Fruit fly (Drosophila melanogaster) whole organism, embryonic: Measurements from ENCODE around the gene CG5966.

ENCODE experiments used
- Aef1 ChIP-seq: fragments of 200-800 bp; sonication (Bioruptor generic); IDR thresholded peaks from 3 replicates; pipeline ENCODE4 v1.3.6; 2022; ENCODE audit warnings: missing biosample characterization, missing genetic modification characterization
- Atf3 ChIP-seq: fragments of 200-800 bp; sonication (Bioruptor generic); optimal IDR thresholded peaks from 3 replicates; lab custom pipeline; 2016; ENCODE audit warnings: missing biosample characterization, missing genetic modification characterization
- CG1024 ChIP-seq: fragments of 200-800 bp; sonication (Bioruptor generic); IDR thresholded peaks from 2 replicates; pipeline ENCODE4 v1.3.6; 2022; ENCODE audit warnings: missing biosample characterization, missing genetic modification characterization
- CG10274 ChIP-seq: fragments of 200-800 bp; sonication (Bioruptor generic); optimal IDR thresholded peaks from 3 replicates; lab custom pipeline; 2017; ENCODE audit warnings: missing biosample characterization, mild to moderate bottlenecking, missing genetic modification characterization
- CG11093 ChIP-seq: fragments of 200-800 bp; sonication (Bioruptor generic); IDR thresholded peaks from 3 replicates; pipeline ENCODE4 v1.3.6; 2022; ENCODE audit warnings: missing biosample characterization, missing genetic modification characterization
- CG11696 ChIP-seq: fragments of 200-800 bp; sonication (Bioruptor generic); IDR thresholded peaks from 2 replicates; pipeline ENCODE4 v1.3.6; 2022; ENCODE audit warnings: missing biosample characterization, missing genetic modification characterization
- CG11723 ChIP-seq: fragments of 200-800 bp; sonication (Bioruptor generic); optimal IDR thresholded peaks from 2 replicates; lab custom pipeline; 2017; ENCODE audit warnings: missing biosample characterization, mild to moderate bottlenecking, missing genetic modification characterization
- CG12219 ChIP-seq: fragments of 200-800 bp; sonication (Bioruptor generic); optimal IDR thresholded peaks from 3 replicates; lab custom pipeline; 2018; ENCODE audit warnings: missing biosample characterization, mild to moderate bottlenecking, missing genetic modification characterization
- CG13123 ChIP-seq: fragments of 200-800 bp; sonication (Bioruptor generic); optimal IDR thresholded peaks from 2 replicates; lab custom pipeline; 2016; ENCODE audit warnings: missing biosample characterization, missing genetic modification characterization
- CG13287 ChIP-seq: fragments of 200-800 bp; sonication (Bioruptor generic); IDR thresholded peaks from 2 replicates; pipeline ENCODE4 v1.3.6; 2022; ENCODE audit warnings: missing biosample characterization, missing genetic modification characterization; ENCODE audit not compliant: partially characterized antibody
- CG14965 ChIP-seq: fragments of 200-800 bp; sonication (Bioruptor generic); optimal IDR thresholded peaks from 2 replicates; lab custom pipeline; 2016; ENCODE audit warnings: missing biosample characterization, missing genetic modification characterization, borderline replicate concordance
- CG15073 ChIP-seq: fragments of 200-800 bp; sonication (Bioruptor generic); optimal IDR thresholded peaks from 2 replicates; lab custom pipeline; 2016; ENCODE audit warnings: missing biosample characterization, missing genetic modification characterization
- CG15479 ChIP-seq: fragments of 200-800 bp; sonication (Bioruptor generic); optimal IDR thresholded peaks from 3 replicates; lab custom pipeline; 2019; ENCODE audit warnings: missing biosample characterization, mild to moderate bottlenecking, missing genetic modification characterization, moderate library complexity
- CG1602 ChIP-seq: fragments of 200-800 bp; sonication (Bioruptor generic); optimal IDR thresholded peaks from 3 replicates; lab custom pipeline; 2016; ENCODE audit warnings: missing biosample characterization, missing genetic modification characterization
- CG17612 ChIP-seq: fragments of 200-800 bp; sonication (Bioruptor generic); IDR thresholded peaks from 2 replicates; pipeline ENCODE4 v1.3.6; 2022; ENCODE audit warnings: missing biosample characterization, missing genetic modification characterization
- CG2199 ChIP-seq: fragments of 200-800 bp; sonication (Bioruptor generic); IDR thresholded peaks from 3 replicates; pipeline ENCODE4 v1.3.6; 2022; ENCODE audit warnings: missing biosample characterization, missing genetic modification characterization
- CG2889 ChIP-seq: fragments of 200-800 bp; sonication (Bioruptor generic); IDR thresholded peaks from 3 replicates; pipeline ENCODE4 v1.3.6; 2022; ENCODE audit warnings: missing biosample characterization, missing genetic modification characterization
- CG32767 ChIP-seq: fragments of 200-800 bp; sonication (Bioruptor generic); IDR thresholded peaks from 2 replicates; pipeline ENCODE4 v1.3.6; 2022; ENCODE audit warnings: missing biosample characterization, missing genetic modification characterization
- CG32772 ChIP-seq: fragments of 200-800 bp; sonication (Bioruptor generic); IDR thresholded peaks from 2 replicates; pipeline ENCODE4 v1.3.6; 2022; ENCODE audit warnings: missing biosample characterization, missing genetic modification characterization
- CG4328 ChIP-seq: fragments of 200-800 bp; sonication (Bioruptor generic); optimal IDR thresholded peaks from 3 replicates; lab custom pipeline; 2017; ENCODE audit warnings: missing biosample characterization, missing genetic modification reagents, missing genetic modification characterization
- CG7372 ChIP-seq: fragments of 200-800 bp; sonication (Bioruptor generic); IDR thresholded peaks from 2 replicates; pipeline ENCODE4 v1.3.6; 2022; ENCODE audit warnings: missing biosample characterization, missing genetic modification characterization
- CG8765 ChIP-seq: fragments of 200-800 bp; sonication (Bioruptor generic); IDR thresholded peaks from 2 replicates; pipeline ENCODE4 v1.3.6; 2022; ENCODE audit warnings: missing biosample characterization, missing genetic modification characterization
- CkIIα-i1 ChIP-seq: fragments of 200-800 bp; sonication (Bioruptor generic); IDR thresholded peaks from 2 replicates; pipeline ENCODE4 v1.3.6; 2022; ENCODE audit warnings: missing biosample characterization, missing genetic modification characterization
- CrebB ChIP-seq: fragments of 200-800 bp; sonication (Bioruptor generic); optimal IDR thresholded peaks from 3 replicates; lab custom pipeline; 2018; ENCODE audit warnings: missing biosample characterization, mild to moderate bottlenecking, missing genetic modification characterization
- Deaf1 ChIP-seq: fragments of 200-800 bp; optimal IDR thresholded peaks from 3 replicates; lab custom pipeline; 2019; ENCODE audit warnings: missing biosample characterization, mild to moderate bottlenecking, missing genetic modification characterization, moderate library complexity
- Doc3 ChIP-seq: fragments of 200-800 bp; sonication (Bioruptor generic); IDR thresholded peaks from 3 replicates; pipeline ENCODE4 v1.3.6; 2022; ENCODE audit warnings: missing biosample characterization, missing genetic modification characterization; ENCODE audit not compliant: partially characterized antibody
- Elba2 ChIP-seq: fragments of 200-800 bp; sonication (Bioruptor generic); optimal IDR thresholded peaks from 3 replicates; lab custom pipeline; 2016; ENCODE audit warnings: missing biosample characterization, missing genetic modification characterization
- Ets65A ChIP-seq: fragments of 200-800 bp; sonication (Bioruptor generic); peaks from one replicate; lab custom pipeline; 2016; ENCODE audit warnings: missing biosample characterization, missing genetic modification characterization
- GATAe ChIP-seq: fragments of 200-800 bp; sonication (Bioruptor generic); conservative IDR thresholded peaks from 2 replicates; pipeline ENCODE4 v1.3.6; 2022; ENCODE audit warnings: missing biosample characterization, missing genetic modification characterization
- Gsc ChIP-seq: fragments of 200-800 bp; sonication (Bioruptor generic); IDR thresholded peaks from 2 replicates; pipeline ENCODE4 v1.3.6; 2022; ENCODE audit warnings: missing biosample characterization, missing genetic modification characterization
- H15 ChIP-seq: fragments of 200-800 bp; sonication (Bioruptor generic); IDR thresholded peaks from 3 replicates; pipeline ENCODE4 v1.3.6; 2022; ENCODE audit warnings: missing biosample characterization, missing genetic modification characterization
- Hand ChIP-seq: fragments of 200-800 bp; sonication (Bioruptor generic); optimal IDR thresholded peaks from 2 replicates; lab custom pipeline; 2017; ENCODE audit warnings: mild to moderate bottlenecking, missing biosample characterization, missing genetic modification reagents, missing genetic modification characterization
- Hey ChIP-seq: fragments of 200-800 bp; sonication (Bioruptor generic); optimal IDR thresholded peaks from 3 replicates; lab custom pipeline; 2018; ENCODE audit warnings: missing biosample characterization, mild to moderate bottlenecking, missing genetic modification characterization
- Hmx ChIP-seq: fragments of 200-800 bp; sonication (Bioruptor generic); optimal IDR thresholded peaks from 2 replicates; lab custom pipeline; 2016; ENCODE audit warnings: missing biosample characterization, missing genetic modification characterization
- Nf-YC ChIP-seq: fragments of 200-800 bp; optimal IDR thresholded peaks from 3 replicates; lab custom pipeline; 2019; ENCODE audit warnings: missing biosample characterization, mild to moderate bottlenecking, missing genetic modification characterization, moderate library complexity
- Rx ChIP-seq: fragments of 200-800 bp; sonication (Bioruptor generic); IDR thresholded peaks from 2 replicates; pipeline ENCODE4 v1.3.6; 2022; ENCODE audit warnings: missing biosample characterization, missing genetic modification characterization
- Vsx1 ChIP-seq: fragments of 200-800 bp; sonication (Bioruptor generic); optimal IDR thresholded peaks from 2 replicates; lab custom pipeline; 2017; ENCODE audit warnings: missing biosample characterization, mild to moderate bottlenecking, missing genetic modification characterization, missing genetic modification reagents
- ac ChIP-seq: fragments of 200-800 bp; sonication (Bioruptor generic); optimal IDR thresholded peaks from 3 replicates; lab custom pipeline; 2017; ENCODE audit warnings: missing biosample characterization, mild to moderate bottlenecking, missing genetic modification characterization
- ase ChIP-seq: fragments of 200-800 bp; sonication (Bioruptor generic); IDR thresholded peaks from 3 replicates; pipeline ENCODE4 v1.3.6; 2022; ENCODE audit warnings: missing biosample characterization, missing genetic modification characterization
- cg ChIP-seq: fragments of 200-800 bp; sonication (Bioruptor generic); optimal IDR thresholded peaks from 3 replicates; lab custom pipeline; 2019; ENCODE audit warnings: missing biosample characterization, mild to moderate bottlenecking, missing genetic modification characterization, moderate library complexity
- crol ChIP-seq: fragments of 200-800 bp; sonication (Bioruptor generic); IDR thresholded peaks from 2 replicates; pipeline ENCODE4 v1.3.6; 2022; ENCODE audit warnings: missing biosample characterization, missing genetic modification characterization
- gcm2 ChIP-seq: fragments of 200-800 bp; sonication (Bioruptor generic); optimal IDR thresholded peaks from 2 replicates; lab custom pipeline; 2016; ENCODE audit warnings: missing biosample characterization, missing genetic modification characterization
- hth ChIP-seq: fragments of >200 bp; optimal IDR thresholded peaks from 2 replicates; lab custom pipeline; 2017; ENCODE audit warnings: inconsistent platforms
- jumu ChIP-seq: fragments of 200-800 bp; sonication (Bioruptor generic); optimal IDR thresholded peaks from 3 replicates; lab custom pipeline; 2016; ENCODE audit warnings: missing biosample characterization, missing genetic modification characterization
- nau ChIP-seq: fragments of 200-800 bp; sonication (Bioruptor generic); optimal IDR thresholded peaks from 3 replicates; lab custom pipeline; 2017; ENCODE audit warnings: missing biosample characterization, mild to moderate bottlenecking, missing genetic modification characterization, missing genetic modification reagents
- onecut ChIP-seq: fragments of 200-800 bp; sonication (Bioruptor generic); IDR thresholded peaks from 2 replicates; pipeline ENCODE4 v1.3.6; 2022; ENCODE audit warnings: missing biosample characterization, missing genetic modification characterization
- pfk ChIP-seq: fragments of 200-800 bp; sonication (Bioruptor generic); optimal IDR thresholded peaks from 2 replicates; lab custom pipeline; 2018; ENCODE audit warnings: missing biosample characterization, mild to moderate bottlenecking, missing genetic modification characterization, moderate library complexity
- sens-2 ChIP-seq: fragments of 200-800 bp; sonication (Bioruptor generic); IDR thresholded peaks from 2 replicates; pipeline ENCODE4 v1.3.6; 2022; ENCODE audit warnings: missing biosample characterization, missing genetic modification characterization
- stc ChIP-seq: fragments of 200-800 bp; sonication (Bioruptor generic); IDR thresholded peaks from 2 replicates; pipeline ENCODE4 v1.3.6; 2022; ENCODE audit warnings: missing biosample characterization, missing genetic modification characterization
- tll ChIP-seq, 2 experiments: fragments of 200-800 bp in 1 of 2; fragments of >200 bp in 1 of 2; sonication (Bioruptor generic) in 1 of 2; optimal IDR thresholded peaks; 2 replicates each; lab custom pipeline; 2017 to 2019; ENCODE audit warnings: missing biosample characterization in 2 of 2, missing genetic modification characterization in 2 of 2, mild to moderate bottlenecking in 1 of 2, moderate library complexity in 1 of 2
- vfl ChIP-seq: fragments of 200-800 bp; sonication (Bioruptor generic); optimal IDR thresholded peaks from 2 replicates; lab custom pipeline; 2016; ENCODE audit warnings: missing biosample characterization, missing genetic modification characterization
- zfh2 ChIP-seq: fragments of 200-800 bp; sonication (Bioruptor generic); optimal IDR thresholded peaks from 2 replicates; lab custom pipeline; 2016; ENCODE audit warnings: missing biosample characterization, missing genetic modification characterization

CG5966 gene

DNA sequence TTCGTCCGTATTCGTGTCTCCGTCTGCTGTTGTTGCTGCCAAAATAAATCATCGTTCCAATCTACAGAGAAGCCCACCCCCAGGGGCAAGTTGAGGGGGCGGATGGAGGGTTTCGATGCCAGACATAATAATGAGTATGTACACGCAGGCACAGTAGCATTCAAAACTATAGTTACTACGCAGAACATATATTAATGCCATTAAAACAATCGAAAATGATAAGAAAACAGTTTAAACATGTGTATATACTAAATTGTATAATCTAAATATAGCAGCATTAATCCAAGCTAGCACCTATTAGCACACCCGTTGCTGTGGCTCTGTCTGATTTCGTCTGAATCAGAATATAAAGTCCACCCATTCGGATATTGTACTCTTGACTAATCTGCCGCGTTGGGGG is 7.7 kb upstream of the CG5966 start (continued):
- peak; percentile 71 for TF ChIP-seq CG12219
- no peak for TF ChIP-seq Doc3 (GFP tag; lab: Robert Waterston, UW)
- TF ChIP-seq Hand (GFP tag; lab: Kevin White, UChicago), result peak; percentile 77
- peak; percentile 58; the same call in 1 of the 3 replicates for TF ChIP-seq CG11093 (GFP tag; lab: Robert Waterston, UW)
- peak; percentile 43 for TF ChIP-seq Vsx1 (GFP tag; lab: Kevin White, UChicago)
- TF ChIP-seq CG7372 (GFP tag; lab: Robert Waterston, UW), result peak; percentile 62
- TF ChIP-seq CG15479 (GFP tag; lab: Kevin White, UChicago), result no peak
- TF ChIP-seq CG13123 (GFP tag; lab: Kevin White, UChicago), result no peak
- peak; percentile 95 for TF ChIP-seq CG11696
- TF ChIP-seq CG10274 (GFP tag; lab: Kevin White, UChicago), result peak; percentile 36
- no peak for TF ChIP-seq hth (lab: Kevin White, UChicago)
- TF ChIP-seq ase, result peak; percentile 68; the same call in 2 of the 3 replicates
- peak; percentile 73 for TF ChIP-seq CG32772
- TF ChIP-seq GATAe, result no peak
- peak; percentile 17; the same call in 1 of the 2 replicates for TF ChIP-seq Gsc
- TF ChIP-seq H15 (GFP tag; lab: Robert Waterston, UW), result peak; percentile 64; the same call in 2 of the 3 replicates
- no peak for TF ChIP-seq CG15073 (GFP tag; lab: Kevin White, UChicago)
- TF ChIP-seq CG1602 (GFP tag; lab: Kevin White, UChicago), result peak; percentile 48
- peak; percentile 78 for TF ChIP-seq Ets65A (GFP tag; lab: Kevin White, UChicago)
- peak; percentile 70 for TF ChIP-seq CrebB (tag; lab: Kevin White, UChicago)
- no peak for TF ChIP-seq pfk (GFP tag; lab: Kevin White, UChicago)
- TF ChIP-seq sens-2 (GFP tag; lab: Robert Waterston, UW), result 0 out of 2 replicates have a peak, but pooled peaks have one; percentile 51
- peak; percentile 65 for TF ChIP-seq crol
- peak; percentile 83 for TF ChIP-seq CG32767 (GFP tag; lab: Robert Waterston, UW)
- peak; percentile 15 for TF ChIP-seq Hmx (GFP tag; lab: Kevin White, UChicago)
- no peak for TF ChIP-seq CG13287 (GFP tag; lab: Robert Waterston, UW)
- TF ChIP-seq CG2889, result peak; percentile 72; the same call in 2 of the 3 replicates
- TF ChIP-seq vfl (GFP tag; lab: Kevin White, UChicago), result peak; percentile 15
- TF ChIP-seq cg, result no peak
- peak; percentile 38 for TF ChIP-seq CG11723 (GFP tag; lab: Kevin White, UChicago)
- no peak for TF ChIP-seq tll (GFP tag; optimal IDR thresholded peaks at IDR 0.05; lab: Kevin White, UChicago)
- TF ChIP-seq Aef1, result peak; percentile 80
- TF ChIP-seq Elba2 (GFP tag; lab: Kevin White, UChicago), result no peak
- TF ChIP-seq zfh2, result peak; percentile 55
- peak; percentile 34 for TF ChIP-seq gcm2 (GFP tag; lab: Kevin White, UChicago)
- TF ChIP-seq CG1024 (GFP tag; lab: Robert Waterston, UW), result peak; percentile 30; the same call in 1 of the 2 replicates
- TF ChIP-seq ac (GFP tag; lab: Kevin White, UChicago), result no peak
- TF ChIP-seq CkIIα-i1 (GFP tag; lab: Robert Waterston, UW), result no peak
- peak; percentile 57 for TF ChIP-seq Deaf1 (tag; lab: Kevin White, UChicago)
- TF ChIP-seq Atf3 (GFP tag; lab: Kevin White, UChicago), result peak; percentile 9
- TF ChIP-seq Hey (tag; lab: Kevin White, UChicago), result no peak
- TF ChIP-seq Nf-YC (tag; lab: Kevin White, UChicago), result peak; percentile 42
- peak; percentile 57 for TF ChIP-seq onecut
- peak; percentile 4 for TF ChIP-seq jumu (GFP tag; lab: Kevin White, UChicago)
- TF ChIP-seq Rx, result peak; percentile 60
- no peak for TF ChIP-seq CG4328 (GFP tag; lab: Kevin White, UChicago)
- TF ChIP-seq CG2199 (GFP tag; lab: Robert Waterston, UW), result no peak
- peak; percentile 82 for TF ChIP-seq stc (GFP tag; lab: Robert Waterston, UW)
- TF ChIP-seq CG8765, result no peak
- peak; percentile 33 for TF ChIP-seq nau (GFP tag; lab: Kevin White, UChicago)
- TF ChIP-seq CG14965, result no peak
- TF ChIP-seq CG17612 (GFP tag; lab: Robert Waterston, UW), result peak; percentile 53; the same call in 1 of the 2 replicates
